Fruit fly (Drosophila melanogaster): ENCODE measurements around the gene Taf10b.

Gene Taf10b

dm6 chr2L:2752460-2753411 lies 14.9 kb downstream of the Taf10b start, which contains the start of gene Pgk (continued):
- TF ChIP-seq sob (GFP tag; IDR thresholded peaks at IDR 0.05) (no peak), Rx (GFP tag; IDR thresholded peaks at IDR 0.05) (no peak), mld (GFP tag; IDR thresholded peaks at IDR 0.05; ENCODE audit: partially characterized antibody) (no peak), CG17328 (GFP tag; IDR thresholded peaks at IDR 0.05) (no peak), tup (GFP tag; optimal IDR thresholded peaks at IDR 0.05) (peak; percentile 34), Kr (GFP tag; optimal IDR thresholded peaks at IDR 0.05) (no peak), CG6791 (GFP tag; IDR thresholded peaks at IDR 0.05; ENCODE audit: partially characterized antibody) (no peak), CTCF (GFP tag; optimal IDR thresholded peaks at IDR 0.05) (peak; percentile 44), esg (GFP tag; conservative IDR thresholded peaks at IDR 0.05) (no peak), CkIIα-i1 (GFP tag; IDR thresholded peaks at IDR 0.05) (no peak), Atf-2 (GFP tag; optimal IDR thresholded peaks at IDR 0.05) (no peak), NK7.1 (GFP tag; optimal IDR thresholded peaks at IDR 0.05) (peak; percentile 53), jumu (GFP tag; optimal IDR thresholded peaks at IDR 0.05) (peak; percentile 80), gcm2 (GFP tag; optimal IDR thresholded peaks at IDR 0.05) (peak; percentile 16), CG4282 (GFP tag; optimal IDR thresholded peaks at IDR 0.05) (no peak), CG2202 (tag; optimal IDR thresholded peaks at IDR 0.05) (peak; percentile 32), inv (GFP tag; IDR thresholded peaks at IDR 0.05; ENCODE audit: partially characterized antibody) (no peak), CG18476 (GFP tag; optimal IDR thresholded peaks at IDR 0.05) (peak; percentile 59), bowl (GFP tag; IDR thresholded peaks at IDR 0.05) (no peak), danr (GFP tag; IDR thresholded peaks at IDR 0.05) (no peak), CG11247 (GFP tag; IDR thresholded peaks at IDR 0.05) (no peak), sc (optimal IDR thresholded peaks at IDR 0.05) (no peak), sc (GFP tag; optimal IDR thresholded peaks at IDR 0.05) (peak; percentile 33), Atf6 (GFP tag; IDR thresholded peaks at IDR 0.05) (no peak), CG4424 (GFP tag; optimal IDR thresholded peaks at IDR 0.05) (peak; percentile 46), unc-4 (GFP tag; IDR thresholded peaks at IDR 0.05; ENCODE audit: partially characterized antibody) (no peak), Hmr (GFP tag; optimal IDR thresholded peaks at IDR 0.05) (peak; percentile 21), pfk (GFP tag; optimal IDR thresholded peaks at IDR 0.05) (peak; percentile 30), Hey (tag; optimal IDR thresholded peaks at IDR 0.05) (no peak), gsb-n (tag; optimal IDR thresholded peaks at IDR 0.05) (peak; percentile 32), Drgx (GFP tag; IDR thresholded peaks at IDR 0.05) (no peak), bigmax (GFP tag; optimal IDR thresholded peaks at IDR 0.05) (no peak), fd96Cb (tag; optimal IDR thresholded peaks at IDR 0.05) (no peak), CG8478 (optimal IDR thresholded peaks at IDR 0.05) (no peak), dati (GFP tag; IDR thresholded peaks at IDR 0.05) (no peak), HmgD (GFP tag; optimal IDR thresholded peaks at IDR 0.05) (peak; percentile 36), onecut (GFP tag; IDR thresholded peaks at IDR 0.05) (peak; percentile 59), CG3163 (GFP tag; optimal IDR thresholded peaks at IDR 0.05) (peak; percentile 24), z (GFP tag; IDR thresholded peaks at IDR 0.05) (no peak), CG11560 (tag; IDR thresholded peaks at IDR 0.05) (no peak), CG15011 (GFP tag; optimal IDR thresholded peaks at IDR 0.05) (peak; percentile 59), Oaz (GFP tag; IDR thresholded peaks at IDR 0.05) (no peak), Tbp (GFP tag; optimal IDR thresholded peaks at IDR 0.05) (peak; percentile 99), Hsf (GFP tag; optimal IDR thresholded peaks at IDR 0.05) (peak; percentile 23), CG34422 (GFP tag; IDR thresholded peaks at IDR 0.05) (no peak), dm (GFP tag; optimal IDR thresholded peaks at IDR 0.05) (no peak), pros (GFP tag; optimal IDR thresholded peaks at IDR 0.05) (peak; percentile 68), CG8089 (GFP tag; optimal IDR thresholded peaks at IDR 0.05) (peak; percentile 40), knrl (GFP tag; IDR thresholded peaks at IDR 0.05; ENCODE audit: partially characterized antibody) (no peak), CG2889 (GFP tag; IDR thresholded peaks at IDR 0.05) (no peak), Antp (GFP tag; optimal IDR thresholded peaks at IDR 0.05) (peak; percentile 53)

Measured in whole organism, embryonic.